Fruit fly (Drosophila melanogaster) whole organism, embryonic: ENCODE data around the gene Pp1alpha-96A.

Experiments
- Abd-B ChIP-seq: fragments of 200-800 bp; sonication (Bioruptor generic); optimal IDR thresholded peaks from 2 replicates; lab custom pipeline; 2018; ENCODE audit warnings: missing biosample characterization, mild to moderate bottlenecking, missing genetic modification characterization, moderate library complexity
- Asciz ChIP-seq: fragments of 200-800 bp; sonication (Bioruptor generic); optimal IDR thresholded peaks from 2 replicates; lab custom pipeline; 2017; ENCODE audit warnings: missing biosample characterization, mild to moderate bottlenecking, missing genetic modification characterization, missing genetic modification reagents
- CG10321 ChIP-seq: fragments of 200-800 bp; sonication (Bioruptor generic); IDR thresholded peaks from 2 replicates; pipeline ENCODE4 v1.3.6; 2022; ENCODE audit warnings: missing biosample characterization, missing genetic modification characterization
- CG12155 ChIP-seq: fragments of 200-800 bp; sonication (Bioruptor generic); optimal IDR thresholded peaks from 3 replicates; lab custom pipeline; 2016; ENCODE audit warnings: missing biosample characterization, missing genetic modification characterization
- CG1529 ChIP-seq: fragments of 200-800 bp; sonication (Bioruptor generic); optimal IDR thresholded peaks from 3 replicates; lab custom pipeline; 2018; ENCODE audit warnings: missing biosample characterization, missing genetic modification characterization
- CG15696 ChIP-seq: fragments of 200-800 bp; sonication (Bioruptor generic); optimal IDR thresholded peaks from 2 replicates; lab custom pipeline; 2019; ENCODE audit warnings: missing biosample characterization, mild to moderate bottlenecking, missing genetic modification characterization, moderate library complexity
- CG1603 ChIP-seq: fragments of 200-800 bp; sonication (Bioruptor generic); optimal IDR thresholded peaks from 2 replicates; lab custom pipeline; 2019; ENCODE audit warnings: missing biosample characterization, mild to moderate bottlenecking, missing genetic modification characterization, moderate library complexity
- CG16813 ChIP-seq: fragments of 200-800 bp; sonication (Bioruptor generic); IDR thresholded peaks from 3 replicates; pipeline ENCODE4 v1.3.6; 2022; ENCODE audit warnings: missing biosample characterization, missing genetic modification characterization; ENCODE audit not compliant: partially characterized antibody
- CG16815 ChIP-seq: fragments of 200-800 bp; sonication (Bioruptor generic); optimal IDR thresholded peaks from 3 replicates; lab custom pipeline; 2017; ENCODE audit warnings: missing biosample characterization, mild to moderate bottlenecking, missing genetic modification characterization
- CG17328 ChIP-seq: fragments of 200-800 bp; sonication (Bioruptor generic); IDR thresholded peaks from 2 replicates; pipeline ENCODE4 v1.3.6; 2022; ENCODE audit warnings: missing biosample characterization, missing genetic modification characterization
- CG17612 ChIP-seq: fragments of 200-800 bp; sonication (Bioruptor generic); IDR thresholded peaks from 2 replicates; pipeline ENCODE4 v1.3.6; 2022; ENCODE audit warnings: missing biosample characterization, missing genetic modification characterization
- CG18619 ChIP-seq: fragments of 200-800 bp; sonication (Bioruptor generic); optimal IDR thresholded peaks from 3 replicates; lab custom pipeline; 2017; ENCODE audit warnings: missing biosample characterization, mild to moderate bottlenecking, missing genetic modification characterization
- CG30403 ChIP-seq: fragments of 200-800 bp; sonication (Bioruptor generic); optimal IDR thresholded peaks from 3 replicates; lab custom pipeline; 2016; ENCODE audit warnings: missing biosample characterization, missing genetic modification characterization
- CG31388 ChIP-seq: fragments of 200-800 bp; sonication (Bioruptor generic); optimal IDR thresholded peaks from 2 replicates; lab custom pipeline; 2016; ENCODE audit warnings: missing biosample characterization, missing genetic modification characterization
- CG34376 ChIP-seq: fragments of 200-800 bp; sonication (Bioruptor generic); optimal IDR thresholded peaks from 2 replicates; lab custom pipeline; 2018; ENCODE audit warnings: missing biosample characterization, mild to moderate bottlenecking, missing genetic modification characterization
- CG3847 ChIP-seq: fragments of 200-800 bp; sonication (Bioruptor generic); IDR thresholded peaks from 2 replicates; pipeline ENCODE4 v1.3.6; 2022; ENCODE audit warnings: missing biosample characterization, missing genetic modification characterization
- CG4730 ChIP-seq: fragments of 200-800 bp; sonication (Bioruptor generic); IDR thresholded peaks from 2 replicates; pipeline ENCODE4 v1.3.6; 2022; ENCODE audit warnings: missing biosample characterization, missing genetic modification characterization
- CG7271 ChIP-seq: fragments of 200-800 bp; sonication (Bioruptor generic); optimal IDR thresholded peaks from 2 replicates; lab custom pipeline; 2018; ENCODE audit warnings: missing biosample characterization, mild to moderate bottlenecking, missing genetic modification characterization, moderate library complexity
- CG7372 ChIP-seq: fragments of 200-800 bp; sonication (Bioruptor generic); IDR thresholded peaks from 2 replicates; pipeline ENCODE4 v1.3.6; 2022; ENCODE audit warnings: missing biosample characterization, missing genetic modification characterization
- CG7928 ChIP-seq: fragments of 200-800 bp; sonication (Bioruptor generic); optimal IDR thresholded peaks from 2 replicates; lab custom pipeline; 2017; ENCODE audit warnings: missing biosample characterization, mild to moderate bottlenecking, missing genetic modification characterization
- CG8478 ChIP-seq: fragments of >200 bp; optimal IDR thresholded peaks from 2 replicates; lab custom pipeline; 2018
- D19A ChIP-seq: fragments of 200-800 bp; optimal IDR thresholded peaks from 3 replicates; lab custom pipeline; 2019; ENCODE audit warnings: missing biosample characterization, mild to moderate bottlenecking, missing genetic modification characterization, moderate library complexity
- E2f1 ChIP-seq: fragments of 200-800 bp; sonication (Bioruptor generic); IDR thresholded peaks from 2 replicates; pipeline ENCODE4 v1.3.6; 2022; ENCODE audit warnings: missing biosample characterization, missing genetic modification characterization
- Meics ChIP-seq: fragments of 200-800 bp; sonication (Bioruptor generic); optimal IDR thresholded peaks from 2 replicates; lab custom pipeline; 2017; ENCODE audit warnings: missing biosample characterization, mild to moderate bottlenecking, missing genetic modification characterization
- Optix ChIP-seq: fragments of 200-800 bp; sonication (Bioruptor generic); IDR thresholded peaks from 3 replicates; pipeline ENCODE4 v1.3.6; 2022; ENCODE audit warnings: missing biosample characterization, missing genetic modification characterization
- Ptx1 ChIP-seq: fragments of 200-800 bp; sonication (Bioruptor generic); IDR thresholded peaks from 2 replicates; pipeline ENCODE4 v1.3.6; 2022; ENCODE audit warnings: missing biosample characterization, missing genetic modification characterization
- Sox100B ChIP-seq: fragments of 200-800 bp; sonication (Bioruptor generic); optimal IDR thresholded peaks from 3 replicates; lab custom pipeline; 2018; ENCODE audit warnings: missing biosample characterization, mild to moderate bottlenecking, missing genetic modification characterization
- ac ChIP-seq: fragments of 200-800 bp; sonication (Bioruptor generic); optimal IDR thresholded peaks from 3 replicates; lab custom pipeline; 2017; ENCODE audit warnings: missing biosample characterization, mild to moderate bottlenecking, missing genetic modification characterization
- ase ChIP-seq: fragments of 200-800 bp; sonication (Bioruptor generic); IDR thresholded peaks from 3 replicates; pipeline ENCODE4 v1.3.6; 2022; ENCODE audit warnings: missing biosample characterization, missing genetic modification characterization
- az2 ChIP-seq: fragments of 200-800 bp; sonication (Bioruptor generic); optimal IDR thresholded peaks from 3 replicates; lab custom pipeline; 2016; ENCODE audit warnings: missing biosample characterization, missing genetic modification characterization
- chinmo ChIP-seq: fragments of 200-800 bp; sonication (Bioruptor generic); IDR thresholded peaks from 4 replicates; pipeline ENCODE4 v1.3.6; 2022; ENCODE audit warnings: missing biosample characterization, missing genetic modification characterization; ENCODE audit not compliant: partially characterized antibody
- ci ChIP-seq: fragments of 200-800 bp; sonication (Bioruptor generic); IDR thresholded peaks from 3 replicates; pipeline ENCODE4 v1.3.6; 2022; ENCODE audit warnings: missing biosample characterization, missing genetic modification characterization
- disco-r ChIP-seq: fragments of 200-800 bp; sonication (Bioruptor generic); optimal IDR thresholded peaks from 2 replicates; lab custom pipeline; 2016; ENCODE audit warnings: missing biosample characterization, missing genetic modification characterization
- dysf ChIP-seq: fragments of 200-800 bp; sonication (Bioruptor generic); IDR thresholded peaks from 3 replicates; pipeline ENCODE4 v1.3.6; 2022; ENCODE audit warnings: missing biosample characterization, missing genetic modification characterization
- fd3F ChIP-seq: fragments of 200-800 bp; sonication (Bioruptor generic); optimal IDR thresholded peaks from 2 replicates; lab custom pipeline; 2018; ENCODE audit warnings: missing biosample characterization, mild to moderate bottlenecking, missing genetic modification characterization, moderate library complexity
- fu2 ChIP-seq: fragments of 200-800 bp; sonication (Bioruptor generic); optimal IDR thresholded peaks from 2 replicates; lab custom pipeline; 2016; ENCODE audit warnings: missing biosample characterization, missing genetic modification characterization
- knrl ChIP-seq: fragments of 200-800 bp; sonication (Bioruptor generic); IDR thresholded peaks from 3 replicates; pipeline ENCODE4 v1.3.6; 2022; ENCODE audit warnings: missing biosample characterization, missing genetic modification characterization; ENCODE audit not compliant: partially characterized antibody
- mld ChIP-seq: fragments of 200-800 bp; sonication (Bioruptor generic); IDR thresholded peaks from 3 replicates; pipeline ENCODE4 v1.3.6; 2022; ENCODE audit warnings: missing biosample characterization, missing genetic modification characterization; ENCODE audit not compliant: partially characterized antibody
- nom ChIP-seq: fragments of 200-800 bp; sonication (Bioruptor generic); optimal IDR thresholded peaks from 2 replicates; lab custom pipeline; 2017; ENCODE audit warnings: missing biosample characterization, missing genetic modification characterization, mild to moderate bottlenecking, moderate library complexity, missing genetic modification reagents
- org-1 ChIP-seq: fragments of 200-800 bp; sonication (Bioruptor generic); optimal IDR thresholded peaks from 2 replicates; lab custom pipeline; 2017; ENCODE audit warnings: missing biosample characterization, missing genetic modification characterization
- pan ChIP-seq, 4 experiments: fragments of >200 bp in 3 of 4; fragments of 200-800 bp in 1 of 4; sonication (Bioruptor generic) in 1 of 4; optimal IDR thresholded peaks in 3 of 4; IDR thresholded peaks in 1 of 4; 2 replicates each; pipeline versions ENCODE4 v1.3.6 to Lab custom; 2017 to 2022; ENCODE audit warnings: missing biosample characterization in 2 of 4, missing genetic modification characterization in 2 of 4, mixed read lengths in 1 of 4
- pros ChIP-seq: fragments of 200-800 bp; sonication (Bioruptor generic); optimal IDR thresholded peaks from 3 replicates; lab custom pipeline; 2019; ENCODE audit warnings: missing biosample characterization, mild to moderate bottlenecking, missing genetic modification characterization, moderate library complexity
- repo ChIP-seq: fragments of 200-800 bp; sonication (Bioruptor generic); optimal IDR thresholded peaks from 2 replicates; lab custom pipeline; 2016; ENCODE audit warnings: missing biosample characterization, missing genetic modification characterization
- scrt ChIP-seq: fragments of 200-800 bp; sonication (Bioruptor generic); optimal IDR thresholded peaks from 2 replicates; lab custom pipeline; 2018; ENCODE audit warnings: missing biosample characterization, mild to moderate bottlenecking, missing genetic modification characterization, moderate library complexity
- sna ChIP-seq: fragments of 200-800 bp; sonication (Bioruptor generic); IDR thresholded peaks from 2 replicates; pipeline ENCODE4 v1.3.6; 2022; ENCODE audit warnings: missing biosample characterization, missing genetic modification characterization; ENCODE audit not compliant: partially characterized antibody
- sqz ChIP-seq: fragments of 200-800 bp; sonication (Bioruptor generic); optimal IDR thresholded peaks from 3 replicates; lab custom pipeline; 2018; ENCODE audit warnings: missing biosample characterization, mild to moderate bottlenecking, missing genetic modification characterization
- sug ChIP-seq: fragments of 200-800 bp; optimal IDR thresholded peaks from 2 replicates; lab custom pipeline; 2019; ENCODE audit warnings: missing biosample characterization, mild to moderate bottlenecking, missing genetic modification characterization, moderate library complexity
- tap ChIP-seq: fragments of 200-800 bp; optimal IDR thresholded peaks from 3 replicates; lab custom pipeline; 2019; ENCODE audit warnings: missing biosample characterization, mild to moderate bottlenecking, missing genetic modification characterization, moderate library complexity
- wdn ChIP-seq: fragments of 200-800 bp; sonication (Bioruptor generic); IDR thresholded peaks from 2 replicates; pipeline ENCODE4 v1.3.6; 2022; ENCODE audit warnings: missing biosample characterization, missing genetic modification characterization
- zfh2 ChIP-seq: fragments of 200-800 bp; sonication (Bioruptor generic); optimal IDR thresholded peaks from 2 replicates; lab custom pipeline; 2016; ENCODE audit warnings: missing biosample characterization, missing genetic modification characterization

Pp1alpha-96A gene

DNA sequence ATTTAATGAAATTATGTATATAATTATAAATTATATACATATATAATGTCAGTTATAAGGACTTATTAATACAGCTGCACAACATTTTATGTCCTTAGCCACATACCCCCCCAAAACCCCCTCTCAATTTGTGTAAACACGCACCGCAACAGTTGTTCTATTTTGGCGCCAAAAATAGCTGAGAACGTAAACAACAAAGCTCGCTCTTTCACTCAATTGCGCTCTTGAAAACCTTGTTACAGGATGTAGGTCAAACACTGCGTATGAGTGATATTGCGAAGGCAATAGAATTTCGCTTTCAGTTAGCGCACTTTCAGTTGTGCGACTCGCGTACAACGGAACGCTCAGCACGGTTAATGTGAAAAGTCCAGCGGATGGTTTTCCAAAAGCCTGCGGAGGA, 26.3 kb downstream of the Pp1alpha-96A start, which contains the start of gene Esyt2 (continued):
- TF ChIP-seq CG16813 (no peak), CG16815 (peak; percentile 43), mld (GFP tag; lab: Robert Waterston, UW) (no peak), CG12155 (GFP tag; lab: Kevin White, UChicago) (peak; percentile 1), ac (no peak), pan (optimal IDR thresholded peaks at IDR 0.05; lab: Kevin White, UChicago) (no peak), pan (GFP tag; optimal IDR thresholded peaks at IDR 0.05 in 1 of 2, IDR thresholded peaks at IDR 0.05 in 1 of 2) (peak in 1 of 2 experiments; percentile 55), CG10321 (GFP tag; lab: Robert Waterston, UW) (no peak), CG17328 (GFP tag; lab: Robert Waterston, UW) (no peak), CG18619 (GFP tag; lab: Kevin White, UChicago) (peak; percentile 45), Abd-B (GFP tag; lab: Kevin White, UChicago) (no peak), CG31388 (GFP tag; lab: Kevin White, UChicago) (no peak), disco-r (GFP tag; lab: Kevin White, UChicago) (no peak), CG3847 (GFP tag; lab: Robert Waterston, UW) (peak; percentile 14; the same call in 1 of the 2 replicates), CG1603 (tag; lab: Kevin White, UChicago) (no peak), ase (GFP tag; lab: Robert Waterston, UW) (peak; percentile 37; the same call in 1 of the 3 replicates), ci (peak; percentile 52; the same call in 2 of the 3 replicates), knrl (GFP tag; lab: Robert Waterston, UW) (no peak), fd3F (GFP tag; lab: Kevin White, UChicago) (peak; percentile 4), CG7928 (GFP tag; lab: Kevin White, UChicago) (no peak), CG1529 (GFP tag; lab: Kevin White, UChicago) (no peak), pros (GFP tag; lab: Kevin White, UChicago) (no peak), scrt (GFP tag; lab: Kevin White, UChicago) (peak; percentile 93), fu2 (no peak), zfh2 (GFP tag; lab: Kevin White, UChicago) (peak; percentile 34), Ptx1 (GFP tag; lab: Robert Waterston, UW) (peak; percentile 47), CG17612 (GFP tag; lab: Robert Waterston, UW) (no peak), dysf (GFP tag; lab: Robert Waterston, UW) (peak; percentile 60; the same call in 1 of the 3 replicates), Optix (GFP tag; lab: Robert Waterston, UW) (0 out of 3 replicates have a peak, but pooled peaks have one; percentile 30), CG7372 (GFP tag; lab: Robert Waterston, UW) (0 out of 2 replicates have a peak, but pooled peaks have one; percentile 36), CG34376 (no peak), D19A (tag; lab: Kevin White, UChicago) (peak; percentile 15), nom (no peak), org-1 (GFP tag; lab: Kevin White, UChicago) (no peak), CG8478 (lab: Kevin White, UChicago) (no peak), CG30403 (GFP tag; lab: Kevin White, UChicago) (peak; percentile 21), repo (GFP tag; lab: Kevin White, UChicago) (no peak), CG7271 (tag; lab: Kevin White, UChicago) (no peak), wdn (GFP tag; lab: Robert Waterston, UW) (peak; percentile 37; the same call in 1 of the 2 replicates), E2f1 (GFP tag; lab: Robert Waterston, UW) (peak; percentile 86), tap (tag; lab: Kevin White, UChicago) (peak; percentile 12), Sox100B (GFP tag; lab: Kevin White, UChicago) (peak; percentile 19), Meics (peak; percentile 73), CG4730 (GFP tag; lab: Robert Waterston, UW) (no peak), sqz (GFP tag; lab: Kevin White, UChicago) (no peak), sna (GFP tag; lab: Robert Waterston, UW) (no peak), Asciz (GFP tag; lab: Kevin White, UChicago) (peak; percentile 4), az2 (peak; percentile 35), sug (tag; lab: Kevin White, UChicago) (no peak), chinmo (GFP tag; lab: Robert Waterston, UW) (no peak), CG15696 (tag; lab: Kevin White, UChicago) (no peak)
